Worm (Caenorhabditis elegans): ENCODE measurements around the gene srd-38.
A peak's percentile ranks its signal among the peaks of the same experiment; 100 is the strongest.

The srd-38 gene

DNA sequence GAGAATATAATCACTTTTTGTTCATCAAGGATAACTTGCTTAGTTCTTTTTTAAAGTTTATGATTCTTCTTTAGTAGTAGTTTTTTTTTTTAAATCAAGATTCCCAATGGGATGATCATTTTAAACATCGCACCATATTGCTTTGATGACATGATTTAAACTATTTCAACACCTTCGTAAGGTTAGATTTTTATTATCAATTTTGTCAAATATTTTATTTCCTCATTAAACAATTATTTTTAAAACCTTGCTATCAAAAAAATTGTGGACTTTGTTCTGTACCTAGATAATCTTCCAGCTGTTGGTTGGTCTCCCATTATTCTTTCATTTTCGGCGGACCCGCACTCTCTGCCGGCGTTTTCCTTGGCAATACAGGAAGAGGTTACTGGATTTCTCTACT lies 39.8 kb downstream of the srd-38 start, which contains the start of gene sir-2.3:
sir-2.3 (plus strand) TSS at position 301 of the 400 bp plus-strand sequence.
- TF ChIP-seq zag-1 (tag; optimal IDR thresholded peaks at IDR 0.05) (no peak), nhr-43 (tag; optimal IDR thresholded peaks at IDR 0.05; ENCODE audit: poor library complexity, severe bottlenecking) (no peak), elt-2 (tag; optimal IDR thresholded peaks at IDR 0.05) (no peak), ceh-82 (tag; optimal IDR thresholded peaks at IDR 0.05) (no peak), nhr-67 (tag; optimal IDR thresholded peaks at IDR 0.05) (no peak), elt-1 (tag; optimal IDR thresholded peaks at IDR 0.05) (no peak), nhr-12 (tag; optimal IDR thresholded peaks at IDR 0.05) (no peak), R02D3.7 (tag; optimal IDR thresholded peaks at IDR 0.05) (no peak)

DNA sequence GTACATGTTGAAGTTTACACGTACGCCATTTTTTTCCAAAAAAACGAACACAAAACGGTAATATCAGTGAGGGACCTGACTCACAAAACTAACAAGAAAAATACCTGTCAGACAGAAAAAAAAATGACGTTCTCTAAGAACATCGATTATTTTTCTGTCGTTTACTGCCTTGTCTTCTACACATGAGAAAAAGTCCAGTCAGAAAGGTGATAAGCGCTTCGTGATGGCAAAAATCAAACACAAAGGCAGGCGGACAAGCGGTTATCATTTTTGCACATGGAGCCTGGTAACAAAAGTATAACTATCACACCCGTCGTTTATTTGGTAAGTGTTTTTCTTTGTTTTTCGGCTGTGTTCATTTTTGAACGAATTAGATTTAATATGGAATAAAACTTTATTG lies 42.2 kb downstream of the srd-38 start, which contains the start of gene F46G10.4:
F46G10.4 (plus strand) TSS at position 212 of the 400 bp plus-strand sequence.
- TF ChIP-seq pqm-1 (tag; optimal IDR thresholded peaks at IDR 0.05) (peak; percentile 88), daf-12 (tag; optimal IDR thresholded peaks at IDR 0.05) (no peak), nhr-11 (tag; optimal IDR thresholded peaks at IDR 0.05) (no peak), nhr-77 (tag; optimal IDR thresholded peaks at IDR 0.05) (no peak), eor-1 (tag; optimal IDR thresholded peaks at IDR 0.05) (no peak), lin-15B (tag; optimal IDR thresholded peaks at IDR 0.05) (no peak), lsy-12 (tag; optimal IDR thresholded peaks at IDR 0.05) (no peak), lin-39 (tag; optimal IDR thresholded peaks at IDR 0.05) (no peak), fkh-10 (GFP tag; optimal IDR thresholded peaks at IDR 0.05) (no peak), nfya-1 (tag; optimal IDR thresholded peaks at IDR 0.05; ENCODE audit: insufficient read depth) (no peak), mml-1 (tag; optimal IDR thresholded peaks at IDR 0.05) (no peak), egl-27 (tag; optimal IDR thresholded peaks at IDR 0.05) (no peak), elt-2 (tag; optimal IDR thresholded peaks at IDR 0.05) (peak; percentile 82), jun-1 (tag; optimal IDR thresholded peaks at IDR 0.05) (no peak), pha-4 (tag; optimal IDR thresholded peaks at IDR 0.05) (peak; percentile 14), nhr-43 (tag; optimal IDR thresholded peaks at IDR 0.05; ENCODE audit: poor library complexity, severe bottlenecking) (no peak), fos-1 (tag; optimal IDR thresholded peaks at IDR 0.05) (no peak), egl-5 (tag; optimal IDR thresholded peaks at IDR 0.05) (no peak), skn-1 (tag; optimal IDR thresholded peaks at IDR 0.05) (no peak)

DNA sequence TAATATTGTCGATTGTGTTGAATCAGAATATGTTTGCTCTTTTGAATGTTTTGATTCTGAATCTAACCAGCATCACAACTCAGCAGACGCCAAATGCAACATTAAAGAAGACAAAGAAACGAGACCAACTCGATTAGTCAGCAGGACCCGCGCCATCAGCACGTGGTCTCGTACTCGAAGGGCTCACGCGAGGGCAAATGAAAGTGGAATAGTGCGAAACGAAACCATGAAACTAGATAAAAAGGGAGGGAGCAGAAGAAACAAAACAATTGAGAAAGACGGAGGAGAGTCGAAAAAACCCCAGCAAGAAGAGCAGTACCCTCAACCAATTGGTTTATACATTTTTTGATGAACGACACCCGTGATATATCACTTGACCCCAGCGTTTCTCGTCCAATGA lies 45.4 kb downstream of the srd-38 start:
- no peak for TF ChIP-seq elt-3 (tag; optimal IDR thresholded peaks at IDR 0.05)
- peak; percentile 44 for TF ChIP-seq lin-39 (tag; optimal IDR thresholded peaks at IDR 0.05)
- no peak for TF ChIP-seq lin-15B (tag; optimal IDR thresholded peaks at IDR 0.05)

DNA sequence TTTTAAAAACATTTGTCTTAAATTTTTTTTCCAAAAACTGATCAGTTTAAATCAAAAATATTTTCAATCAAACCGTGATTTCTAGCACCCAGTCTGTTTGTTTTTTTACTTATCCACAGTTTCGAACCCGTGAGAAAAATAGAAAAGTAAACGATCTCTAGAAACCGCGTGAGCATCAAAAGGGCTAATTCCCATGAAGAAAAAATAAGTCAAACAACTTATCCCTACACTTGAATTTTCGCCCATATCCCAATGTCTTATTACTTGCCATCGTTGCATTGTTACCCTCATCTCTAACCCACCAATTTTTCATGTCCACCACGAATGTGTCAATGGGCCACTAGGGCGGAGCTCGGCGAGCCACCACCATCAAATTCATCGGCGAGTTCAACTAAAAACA lies 46.1 kb downstream of the srd-38 start, which contains the start of gene ptr-24:
ptr-24 (plus strand) TSS at position 301 of the 400 bp plus-strand sequence.
- no peak for TF ChIP-seq hmg-11 (tag; optimal IDR thresholded peaks at IDR 0.05)
- TF ChIP-seq elt-1 (tag; optimal IDR thresholded peaks at IDR 0.05) = no peak
- no peak for TF ChIP-seq nfya-1 (tag; optimal IDR thresholded peaks at IDR 0.05; ENCODE audit: insufficient read depth)
- TF ChIP-seq ceh-28 (tag; optimal IDR thresholded peaks at IDR 0.05) = no peak
- no peak for TF ChIP-seq lsy-12 (tag; optimal IDR thresholded peaks at IDR 0.05)
- TF ChIP-seq nhr-23 (tag; optimal IDR thresholded peaks at IDR 0.05) = no peak

DNA sequence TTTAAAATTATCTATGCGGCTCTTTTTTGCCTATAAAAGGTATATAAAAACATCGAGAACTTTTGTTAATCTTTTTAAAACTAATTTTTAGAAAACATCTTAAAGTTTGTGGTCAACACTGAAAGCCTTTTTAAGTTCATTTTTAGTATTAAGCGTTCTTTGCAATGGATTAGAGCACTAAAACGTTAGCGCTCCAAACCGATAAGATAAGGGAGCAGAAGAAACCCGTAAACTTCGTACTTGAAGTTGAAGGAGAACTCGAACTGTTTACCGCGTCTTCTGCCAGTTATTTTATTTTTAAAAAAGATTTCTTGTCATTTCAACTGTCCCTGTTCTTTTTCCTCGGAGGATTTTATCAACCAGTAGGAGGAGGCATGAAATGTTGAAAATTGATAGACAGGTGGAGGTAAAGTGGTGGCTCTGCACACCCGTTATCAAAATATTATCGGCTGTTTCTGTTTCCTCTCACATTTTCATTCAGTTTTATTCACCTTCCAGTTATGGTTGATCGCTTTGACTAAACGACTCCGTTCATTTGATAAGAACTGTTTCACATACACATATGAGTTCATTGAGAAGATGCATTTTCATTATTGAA lies 47.5 kb downstream of the srd-38 start:
- TF ChIP-seq eor-1 (tag; optimal IDR thresholded peaks at IDR 0.05) (no peak), elt-2 (tag; optimal IDR thresholded peaks at IDR 0.05) (peak; percentile 75)

DNA sequence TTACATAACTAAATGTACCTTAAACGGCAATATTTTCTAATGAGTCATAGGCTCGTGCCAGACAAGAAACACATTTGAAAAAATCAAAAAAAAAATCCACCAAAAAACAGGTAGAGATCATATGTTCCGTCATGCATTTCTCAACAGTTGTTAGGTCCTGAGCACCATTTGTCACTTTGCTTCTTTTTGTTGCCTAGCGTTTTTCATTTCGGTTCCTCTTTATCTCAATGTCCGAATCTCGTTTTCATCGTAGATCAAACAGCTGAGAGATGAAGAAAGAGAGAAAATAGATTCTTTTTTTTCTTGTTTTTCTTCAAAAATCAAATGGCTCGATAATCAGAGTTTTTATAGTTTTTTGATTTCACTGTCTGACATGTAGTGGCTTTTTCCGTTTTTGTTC lies 49.4 kb downstream of the srd-38 start:
- no peak for TF ChIP-seq egl-5 (tag; optimal IDR thresholded peaks at IDR 0.05)
- no peak for TF ChIP-seq ztf-4 (tag; optimal IDR thresholded peaks at IDR 0.05)
- no peak for TF ChIP-seq daf-12 (tag; optimal IDR thresholded peaks at IDR 0.05)
- TF ChIP-seq nhr-28 (tag; optimal IDR thresholded peaks at IDR 0.05) = no peak
- TF ChIP-seq aly-2 (tag; optimal IDR thresholded peaks at IDR 0.05) = no peak
- no peak for TF ChIP-seq egl-27 (tag; optimal IDR thresholded peaks at IDR 0.05)
- no peak for TF ChIP-seq nhr-76 (tag; optimal IDR thresholded peaks at IDR 0.05)
- TF ChIP-seq nfya-1 (tag; optimal IDR thresholded peaks at IDR 0.05; ENCODE audit: insufficient read depth) = peak; percentile 15
